Fruit fly (Drosophila melanogaster) whole organism, prepupa: ENCODE data around the gene CG32409.

ENCODE experiments used
- CG11294 ChIP-seq: fragments of 200-800 bp; sonication (Bioruptor generic); IDR thresholded peaks from 2 replicates; pipeline ENCODE4 v1.3.6; 2022; ENCODE audit warnings: missing biosample characterization, missing genetic modification characterization
- CG6792 ChIP-seq: fragments of 200-800 bp; sonication (Bioruptor generic); optimal IDR thresholded peaks from 3 replicates; lab custom pipeline; 2016; ENCODE audit warnings: missing biosample characterization, missing genetic modification characterization
- OdsH ChIP-seq: fragments of 200-800 bp; sonication (Bioruptor generic); optimal IDR thresholded peaks from 3 replicates; lab custom pipeline; 2016; ENCODE audit warnings: missing biosample characterization, missing genetic modification characterization
- eg ChIP-seq: fragments of 200-800 bp; sonication (Bioruptor generic); IDR thresholded peaks from 3 replicates; pipeline ENCODE4 v1.3.6; 2022; ENCODE audit warnings: missing biosample characterization, missing genetic modification characterization
- salr ChIP-seq, 2 experiments: fragments of 200-800 bp; sonication (Bioruptor generic); optimal IDR thresholded peaks; 3 replicates each; lab custom pipeline; 2016 to 2018; ENCODE audit warnings: missing biosample characterization in 2 of 2, missing genetic modification characterization in 2 of 2, mild to moderate bottlenecking in 1 of 2
- svp ChIP-seq: fragments of 200-800 bp; sonication (Bioruptor generic); peaks from one replicate; lab custom pipeline; 2016; ENCODE audit warnings: missing biosample characterization, missing genetic modification characterization

DNA sequence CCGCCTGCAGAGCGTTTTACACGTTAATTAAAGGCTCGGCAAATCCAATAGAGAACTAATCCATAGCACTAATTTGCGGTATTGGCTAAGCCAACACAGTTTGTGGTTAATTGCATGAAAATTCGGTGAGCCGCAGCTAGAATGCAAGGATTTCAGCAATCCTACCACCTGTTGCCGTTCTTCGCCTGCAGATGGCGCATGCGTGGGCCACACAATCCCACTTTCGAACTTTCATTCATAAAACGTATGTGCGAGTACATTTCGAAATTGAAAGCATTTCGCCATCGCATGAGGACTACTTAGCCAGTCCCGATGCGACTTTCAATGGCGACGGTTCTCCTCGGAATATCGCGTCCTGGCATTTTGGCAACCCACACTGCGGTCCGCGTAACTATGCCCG lies 7.7 kb downstream of the CG32409 start, which contains the start of gene CG13288:
- TF ChIP-seq svp (GFP tag; lab: Kevin White, UChicago) (no peak), OdsH (GFP tag; lab: Kevin White, UChicago) (no peak), eg (GFP tag; lab: Robert Waterston, UW) (no peak), CG6792 (GFP tag; lab: Kevin White, UChicago) (no peak), CG11294 (GFP tag; lab: Robert Waterston, UW) (no peak), salr (GFP tag; optimal IDR thresholded peaks at IDR 0.05; lab: Kevin White, UChicago) (no peak)
